Worm (Caenorhabditis elegans): Measurements from ENCODE around the gene alg-2.
A peak's percentile ranks its signal among the peaks of the same experiment; 100 is the strongest.

The alg-2 gene

DNA sequence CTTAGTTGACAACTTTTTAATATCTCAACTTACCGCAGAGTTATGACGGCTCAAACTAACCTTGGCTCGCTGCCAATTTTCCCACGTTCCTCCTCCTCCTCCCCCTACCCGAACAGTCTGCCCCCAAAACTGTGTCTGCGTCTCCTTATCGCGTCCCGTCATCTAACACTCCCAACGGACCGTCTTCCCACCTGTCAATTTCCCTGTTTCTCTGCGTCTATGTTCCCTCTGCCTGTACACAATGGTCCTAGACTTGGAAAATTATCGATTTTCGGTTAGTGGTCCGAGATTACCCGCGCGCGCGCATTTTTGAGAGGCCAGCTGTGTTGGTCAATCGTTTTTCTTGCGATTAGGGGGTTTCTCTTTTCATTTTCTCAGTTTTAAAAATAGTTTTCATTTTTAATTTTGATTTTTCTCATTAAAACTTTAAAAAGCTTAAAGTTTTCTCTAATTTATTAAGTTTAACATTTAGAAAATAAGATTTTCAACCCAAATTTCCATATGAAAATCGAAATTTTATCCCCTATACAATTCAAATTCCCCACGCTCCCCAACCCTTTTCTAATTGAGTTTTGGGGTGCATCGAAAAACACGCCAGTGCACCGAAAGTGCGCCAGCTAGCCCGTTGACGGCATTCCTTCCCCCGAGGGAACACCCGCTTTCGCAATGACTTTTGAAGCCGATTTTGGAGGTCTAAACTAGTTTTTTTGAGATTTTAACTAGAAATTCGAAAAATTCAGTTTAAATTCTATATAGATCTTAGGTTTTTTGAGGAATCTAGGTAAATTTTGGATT lies at the start of gene alg-2:
TSS of gene alg-2 (plus strand) at position 220 of the 795 bp plus-strand sequence.
- TF ChIP-seq hlh-1 (tag; optimal IDR thresholded peaks at IDR 0.05) (peak; percentile 32), M03D4.4 (tag; optimal IDR thresholded peaks at IDR 0.05) (no peak), snpc-4 (tag; optimal IDR thresholded peaks at IDR 0.05) (no peak), unc-120 (tag; optimal IDR thresholded peaks at IDR 0.05; ENCODE audit: poor library complexity, severe bottlenecking) (peak; percentile 28), bed-3 (GFP tag; optimal IDR thresholded peaks at IDR 0.05) (no peak), zip-8 (tag; optimal IDR thresholded peaks at IDR 0.05) (no peak), nhr-76 (tag; optimal IDR thresholded peaks at IDR 0.05) (no peak), drap-1 (GFP tag; optimal IDR thresholded peaks at IDR 0.05) (no peak), elt-3 (tag; optimal IDR thresholded peaks at IDR 0.05) (no peak), nhr-237 (tag; optimal IDR thresholded peaks at IDR 0.05) (no peak), ces-1 (GFP tag; optimal IDR thresholded peaks at IDR 0.05) (peak; percentile 75), mls-2 (tag; optimal IDR thresholded peaks at IDR 0.05) (peak; percentile 27), nhr-2 (tag; optimal IDR thresholded peaks at IDR 0.05) (peak; percentile 71), sptf-1 (tag; optimal IDR thresholded peaks at IDR 0.05) (peak; percentile 56), unc-62 (GFP tag; optimal IDR thresholded peaks at IDR 0.05) (peak; percentile 48), ceh-83 (GFP tag; optimal IDR thresholded peaks at IDR 0.05) (no peak), sem-2 (GFP tag; optimal IDR thresholded peaks at IDR 0.05) (no peak), blmp-1 (tag; optimal IDR thresholded peaks at IDR 0.05) (no peak), nhr-12 (tag; optimal IDR thresholded peaks at IDR 0.05) (no peak), unc-39 (tag; optimal IDR thresholded peaks at IDR 0.05) (no peak), mab-5 (tag; optimal IDR thresholded peaks at IDR 0.05) (no peak), nhr-28 (tag; optimal IDR thresholded peaks at IDR 0.05) (no peak), cnd-1 (tag; optimal IDR thresholded peaks at IDR 0.05) (peak; percentile 76), lsy-2 (tag; optimal IDR thresholded peaks at IDR 0.05) (no peak), pha-4 (tag; optimal IDR thresholded peaks at IDR 0.05) (no peak), tbx-8 (GFP tag; optimal IDR thresholded peaks at IDR 0.05) (no peak), flh-1 (GFP tag; optimal IDR thresholded peaks at IDR 0.05) (no peak), elt-1 (tag; optimal IDR thresholded peaks at IDR 0.05; ENCODE audit: borderline replicate concordance, insufficient read depth) (peak; percentile 93), lin-32 (GFP tag; optimal IDR thresholded peaks at IDR 0.05) (peak; percentile 92), ceh-43 (GFP tag; optimal IDR thresholded peaks at IDR 0.05) (peak; percentile 43), lin-13 (tag; optimal IDR thresholded peaks at IDR 0.05) (peak; percentile 19), mep-1 (tag; optimal IDR thresholded peaks at IDR 0.05) (no peak), ztf-11 (tag; optimal IDR thresholded peaks at IDR 0.05) (no peak), ham-2 (GFP tag; optimal IDR thresholded peaks at IDR 0.05) (peak; percentile 63), ceh-39 (tag; optimal IDR thresholded peaks at IDR 0.05) (peak; percentile 96)

DNA sequence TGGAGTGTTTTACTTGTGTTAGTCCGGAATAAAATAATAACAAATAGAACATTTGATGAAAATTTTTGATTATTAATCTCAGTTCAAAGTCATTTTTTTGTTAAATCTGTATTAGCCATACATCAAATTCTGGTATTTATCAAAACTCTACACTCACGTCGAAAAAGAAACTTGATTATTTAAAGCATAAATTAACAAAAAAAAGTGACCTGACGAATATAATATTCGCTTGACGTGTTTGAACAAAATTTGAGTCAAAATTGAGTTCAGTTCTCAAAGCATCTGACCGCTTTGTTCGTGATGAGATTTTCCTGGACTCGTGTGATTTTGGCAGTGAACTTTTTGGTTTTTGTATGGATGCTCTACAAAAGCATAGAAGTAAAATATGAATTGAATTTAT lies 49.5 kb upstream of the alg-2 start, which contains the start of gene F46F5.10:
TSS of gene F46F5.10 (plus strand) at position 301 of the 400 bp plus-strand sequence.
- TF ChIP-seq nhr-76 (tag; optimal IDR thresholded peaks at IDR 0.05), result no peak
- TF ChIP-seq elt-3 (tag; optimal IDR thresholded peaks at IDR 0.05), result no peak
- TF ChIP-seq ceh-39 (tag; optimal IDR thresholded peaks at IDR 0.05), result no peak
- TF ChIP-seq tbx-8 (GFP tag; optimal IDR thresholded peaks at IDR 0.05), result no peak

DNA sequence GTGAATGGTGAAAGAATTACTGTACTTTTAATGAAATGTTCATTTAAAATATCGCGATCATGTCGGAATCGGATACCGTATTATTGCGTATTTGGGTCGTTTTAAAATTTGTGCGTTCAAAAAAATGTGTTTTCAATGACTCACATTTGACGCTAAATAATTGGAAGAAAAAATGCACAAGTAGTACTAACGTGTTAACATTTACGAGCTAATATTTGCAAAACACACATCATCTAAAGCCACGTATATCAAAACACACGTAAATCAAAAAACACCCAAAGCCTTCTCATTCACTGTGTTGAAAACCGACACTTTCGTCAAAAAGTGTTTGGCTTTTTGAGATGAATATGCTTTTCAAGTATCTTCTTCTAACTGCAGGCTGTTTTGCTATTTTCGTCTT lies 47.5 kb upstream of the alg-2 start, which contains the start of gene F28A10.1:
TSS of gene F28A10.1 (plus strand) at position 301 of the 400 bp plus-strand sequence.
- TF ChIP-seq ham-2 (GFP tag; optimal IDR thresholded peaks at IDR 0.05) (no peak), nhr-237 (tag; optimal IDR thresholded peaks at IDR 0.05) (no peak), mep-1 (tag; optimal IDR thresholded peaks at IDR 0.05) (no peak), unc-62 (GFP tag; optimal IDR thresholded peaks at IDR 0.05) (no peak), ceh-43 (GFP tag; optimal IDR thresholded peaks at IDR 0.05) (no peak), M03D4.4 (tag; optimal IDR thresholded peaks at IDR 0.05) (no peak), nhr-76 (tag; optimal IDR thresholded peaks at IDR 0.05) (no peak), snpc-4 (tag; optimal IDR thresholded peaks at IDR 0.05) (no peak), mls-2 (tag; optimal IDR thresholded peaks at IDR 0.05) (no peak), hlh-1 (tag; optimal IDR thresholded peaks at IDR 0.05) (no peak), drap-1 (GFP tag; optimal IDR thresholded peaks at IDR 0.05) (no peak), nhr-12 (tag; optimal IDR thresholded peaks at IDR 0.05) (no peak), unc-120 (tag; optimal IDR thresholded peaks at IDR 0.05; ENCODE audit: poor library complexity, severe bottlenecking) (no peak), pha-4 (tag; optimal IDR thresholded peaks at IDR 0.05) (no peak), lin-32 (GFP tag; optimal IDR thresholded peaks at IDR 0.05) (no peak), flh-1 (GFP tag; optimal IDR thresholded peaks at IDR 0.05) (no peak), elt-3 (tag; optimal IDR thresholded peaks at IDR 0.05) (no peak), ceh-39 (tag; optimal IDR thresholded peaks at IDR 0.05) (no peak), elt-1 (tag; optimal IDR thresholded peaks at IDR 0.05; ENCODE audit: borderline replicate concordance, insufficient read depth) (no peak)

Measured in whole organism, mixed stage, embryonic.